Worm (Caenorhabditis elegans) whole organism, late embryonic: ENCODE measurements around the gene srh-40.
A peak's percentile ranks its signal among the peaks of the same experiment; 100 is the strongest.

Experiments
- ama-1 ChIP-seq: fragments of 150-350 bp; optimal IDR thresholded peaks from 2 replicates; lab custom pipeline; 2014
- ceh-2 ChIP-seq: sonication (generic microtip); optimal IDR thresholded peaks from 2 replicates; lab custom pipeline; 2016; ENCODE audit warnings: missing genotype, missing genetic modification characterization, missing compliant biosample characterization
- nfya-1 ChIP-seq: sonication (generic microtip); optimal IDR thresholded peaks from 2 replicates; lab custom pipeline; 2017; ENCODE audit warnings: missing genetic modification characterization, mild to moderate bottlenecking, missing compliant biosample characterization, antibody characterized with exemption, moderate library complexity
- odd-2 ChIP-seq: sonication (generic microtip); optimal IDR thresholded peaks from 2 replicates; lab custom pipeline; 2017; ENCODE audit warnings: antibody characterized with exemption, mild to moderate bottlenecking, missing genetic modification characterization, missing compliant biosample characterization

- peak; percentile 8 for TF ChIP-seq nfya-1 (tag; lab: Kevin White, UChicago)
- no peak for TF ChIP-seq ceh-2 (tag; lab: Kevin White, UChicago)
- no peak for TF ChIP-seq odd-2 (tag; lab: Kevin White, UChicago)
- no peak for TF ChIP-seq ama-1
Observed at ce11 chrIII:6605442-6605992, 5.1 kb upstream of the srh-40 start.
